Fruit fly (Drosophila melanogaster): ENCODE data around the gene wnd.

The wnd gene

DNA sequence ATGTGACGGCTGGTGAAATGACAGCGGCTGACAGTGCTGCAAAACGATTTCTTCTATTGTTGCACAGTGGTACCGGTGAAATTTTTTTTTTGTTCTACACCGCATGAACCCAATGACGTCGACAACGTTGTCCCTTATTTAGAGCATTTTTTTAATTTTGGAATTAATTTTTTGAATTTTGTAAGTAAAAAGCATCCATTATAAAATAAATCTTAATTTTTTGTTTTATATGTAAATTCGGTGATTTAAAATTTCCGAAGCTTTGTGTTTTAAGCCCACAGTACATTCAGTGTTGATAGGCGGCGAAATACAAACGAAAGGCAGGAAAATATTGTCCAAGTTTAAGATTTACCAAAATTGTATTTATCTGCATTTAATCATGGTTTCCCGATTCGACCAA lies 23.4 kb downstream of the wnd start, which contains the start of the genes Lon and PIG-F (continued):
- peak; percentile 99 for TF ChIP-seq Camta (GFP tag; optimal IDR thresholded peaks at IDR 0.05)
- peak; percentile 99 for TF ChIP-seq CG15269 (tag; optimal IDR thresholded peaks at IDR 0.05)
- TF ChIP-seq BtbVII (GFP tag; optimal IDR thresholded peaks at IDR 0.05), result peak; percentile 99
- peak; percentile 97 for TF ChIP-seq CG10366 (GFP tag; IDR thresholded peaks at IDR 0.05)
- peak; percentile 83; the same call in 2 of the 3 replicates for TF ChIP-seq sr (GFP tag; IDR thresholded peaks at IDR 0.05)
- TF ChIP-seq z (GFP tag; IDR thresholded peaks at IDR 0.05), result peak; percentile 67; the same call in 2 of the 3 replicates
- TF ChIP-seq GATAe (GFP tag; conservative IDR thresholded peaks at IDR 0.05), result peak; percentile 94
- TF ChIP-seq CG6272 (GFP tag; IDR thresholded peaks at IDR 0.05), result peak; percentile 98
- TF ChIP-seq CG13123 (GFP tag; optimal IDR thresholded peaks at IDR 0.05), result peak; percentile 98
- TF ChIP-seq onecut (GFP tag; IDR thresholded peaks at IDR 0.05), result peak; percentile 96
- TF ChIP-seq exex (tag; optimal IDR thresholded peaks at IDR 0.05), result peak; percentile 93
- peak; percentile 99 for TF ChIP-seq CG7556 (GFP tag; optimal IDR thresholded peaks at IDR 0.05)
- TF ChIP-seq CG30431 (GFP tag; optimal IDR thresholded peaks at IDR 0.05), result peak; percentile 99
- peak; percentile 99 for TF ChIP-seq HHEX (GFP tag; optimal IDR thresholded peaks at IDR 0.05)
- TF ChIP-seq Taf1 (GFP tag; IDR thresholded peaks at IDR 0.05), result peak; percentile 97
- peak; percentile 97 for TF ChIP-seq dan (GFP tag; IDR thresholded peaks at IDR 0.05)
- TF ChIP-seq zen2 (GFP tag; IDR thresholded peaks at IDR 0.05; ENCODE audit: partially characterized antibody), result no peak
- TF ChIP-seq gem (tag; optimal IDR thresholded peaks at IDR 0.05), result peak; percentile 100
- TF ChIP-seq CG12219 (GFP tag; optimal IDR thresholded peaks at IDR 0.05), result peak; percentile 96
- peak; percentile 43 for TF ChIP-seq Dref (GFP tag; IDR thresholded peaks at IDR 0.05)
- peak; percentile 99 for TF ChIP-seq zen (tag; optimal IDR thresholded peaks at IDR 0.05)
- peak; percentile 88 for TF ChIP-seq TFAM (GFP tag; optimal IDR thresholded peaks at IDR 0.05)
- peak; percentile 94 for TF ChIP-seq jing (GFP tag; optimal IDR thresholded peaks at IDR 0.05)
- peak; percentile 76 for TF ChIP-seq CG13287 (GFP tag; IDR thresholded peaks at IDR 0.05; ENCODE audit: partially characterized antibody)
- TF ChIP-seq CG8359 (GFP tag; optimal IDR thresholded peaks at IDR 0.05; ENCODE audit: borderline replicate concordance), result peak; percentile 95
- peak; percentile 100 for TF ChIP-seq CG13775 (GFP tag; optimal IDR thresholded peaks at IDR 0.05)
- TF ChIP-seq lola (GFP tag; optimal IDR thresholded peaks at IDR 0.05), result peak in 1 of 3 experiments; percentile 99
- TF ChIP-seq D19A (tag; optimal IDR thresholded peaks at IDR 0.05), result peak; percentile 97
- peak; percentile 98 for TF ChIP-seq CG14667 (GFP tag; IDR thresholded peaks at IDR 0.05)
- TF ChIP-seq dati (GFP tag; IDR thresholded peaks at IDR 0.05), result peak; percentile 93
- TF ChIP-seq CG2889 (GFP tag; IDR thresholded peaks at IDR 0.05), result peak; percentile 97
- peak; percentile 96 for TF ChIP-seq otp (GFP tag; IDR thresholded peaks at IDR 0.05)
- peak; percentile 97 for TF ChIP-seq Hand (GFP tag; optimal IDR thresholded peaks at IDR 0.05)
- TF ChIP-seq esg (GFP tag; conservative IDR thresholded peaks at IDR 0.05), result peak; percentile 98
- TF ChIP-seq sens-2 (GFP tag; IDR thresholded peaks at IDR 0.05), result peak; percentile 95
- TF ChIP-seq pnt (GFP tag; optimal IDR thresholded peaks at IDR 0.05), result peak; percentile 98
- peak; percentile 99 for TF ChIP-seq Dek (tag; optimal IDR thresholded peaks at IDR 0.05)
- TF ChIP-seq CG32767 (GFP tag; IDR thresholded peaks at IDR 0.05), result peak; percentile 99
- peak; percentile 97 for TF ChIP-seq jigr1 (GFP tag; IDR thresholded peaks at IDR 0.05)
- no peak for TF ChIP-seq Lpt (GFP tag; optimal IDR thresholded peaks at IDR 0.05)
- TF ChIP-seq chinmo (GFP tag; IDR thresholded peaks at IDR 0.05; ENCODE audit: partially characterized antibody), result no peak
- TF ChIP-seq gcm (GFP tag; optimal IDR thresholded peaks at IDR 0.05), result peak; percentile 99
- TF ChIP-seq CG42726 (GFP tag; IDR thresholded peaks at IDR 0.05; ENCODE audit: partially characterized antibody), result 0 out of 2 replicates have a peak, but pooled peaks have one; percentile 32
- peak; percentile 98 for TF ChIP-seq Gug (GFP tag; IDR thresholded peaks at IDR 0.05)
- TF ChIP-seq gro (GFP tag; optimal IDR thresholded peaks at IDR 0.05), result peak; percentile 98
- TF ChIP-seq CG31388 (GFP tag; optimal IDR thresholded peaks at IDR 0.05), result peak; percentile 98
- peak; percentile 99 for TF ChIP-seq NfI (GFP tag; optimal IDR thresholded peaks at IDR 0.05)
- no peak for TF ChIP-seq br (optimal IDR thresholded peaks at IDR 0.05)
- TF ChIP-seq trh (GFP tag; optimal IDR thresholded peaks at IDR 0.05), result peak; percentile 98
- peak; percentile 96 for TF ChIP-seq cwo (GFP tag; optimal IDR thresholded peaks at IDR 0.05)
- peak; percentile 85 for TF ChIP-seq CG10321 (GFP tag; IDR thresholded peaks at IDR 0.05)

Data from whole organism, embryonic.